Worm (Caenorhabditis elegans) whole organism, late embryonic: ENCODE measurements around the gene F55G1.1.

Experiments
- K09A11.1 ChIP-seq: sonication (generic microtip); optimal IDR thresholded peaks from 2 replicates; lab custom pipeline; 2017; ENCODE audit warnings: antibody characterized with exemption, mild to moderate bottlenecking, missing genetic modification characterization, missing compliant biosample characterization; ENCODE audit not compliant: insufficient read depth
- Y22D7AL.16 ChIP-seq: sonication (generic microtip); optimal IDR thresholded peaks from 2 replicates; lab custom pipeline; 2016; ENCODE audit warnings: missing genetic modification characterization, missing compliant biosample characterization
- ama-1 ChIP-seq: fragments of 150-350 bp; optimal IDR thresholded peaks from 2 replicates; lab custom pipeline; 2014
- ceh-22 ChIP-seq: sonication (generic microtip); optimal IDR thresholded peaks from 2 replicates; lab custom pipeline; 2017; ENCODE audit warnings: missing biosample characterization, missing genetic modification characterization
- ceh-31 ChIP-seq: sonication (generic microtip); optimal IDR thresholded peaks from 2 replicates; lab custom pipeline; 2016; ENCODE audit warnings: missing genetic modification characterization, missing compliant biosample characterization
- fkh-10 ChIP-seq: fragments of 150-350 bp; optimal IDR thresholded peaks from 2 replicates; lab custom pipeline; 2014; ENCODE audit warnings: missing biosample characterization, missing genetic modification reagents, missing genetic modification characterization
- hlh-30 ChIP-seq: sonication (generic microtip); optimal IDR thresholded peaks from 2 replicates; lab custom pipeline; 2017; ENCODE audit warnings: antibody characterized with exemption, missing genetic modification characterization, missing compliant biosample characterization; ENCODE audit not compliant: insufficient read depth
- pha-4 ChIP-seq: fragments of 150-350 bp; optimal IDR thresholded peaks from 2 replicates; lab custom pipeline; 2018; ENCODE audit warnings: missing biosample characterization, missing genetic modification reagents, missing genetic modification characterization
- sox-4 ChIP-seq: sonication (generic microtip); optimal IDR thresholded peaks from 2 replicates; lab custom pipeline; 2017; ENCODE audit warnings: mild to moderate bottlenecking, missing genetic modification characterization, inconsistent platforms, missing compliant biosample characterization
- syd-9 ChIP-seq: sonication (generic microtip); optimal IDR thresholded peaks from 2 replicates; lab custom pipeline; 2016; ENCODE audit warnings: mild to moderate bottlenecking, missing genetic modification characterization, moderate library complexity, missing compliant biosample characterization
- unc-55 ChIP-seq: sonication (generic microtip); optimal IDR thresholded peaks from 2 replicates; lab custom pipeline; 2017; ENCODE audit warnings: missing biosample characterization, missing genetic modification reagents, missing genetic modification characterization

- TF ChIP-seq K09A11.1 (no peak), unc-55 (GFP tag; lab: Kevin White, UChicago) (no peak), fkh-10 (no peak), ceh-22 (tag; lab: Kevin White, UChicago) (no peak), syd-9 (no peak), ceh-31 (no peak), sox-4 (tag; lab: Kevin White, UChicago) (no peak), hlh-30 (tag; lab: Kevin White, UChicago) (no peak), pha-4 (tag; lab: Kevin White, UChicago) (no peak), Y22D7AL.16 (tag; lab: Kevin White, UChicago) (no peak), ama-1 (lab: Kevin White, UChicago) (no peak)
Measured at ce11 chrIV:7520258-7520657, 28.7 kb downstream of the F55G1.1 start.
